Worm (Caenorhabditis elegans) whole organism, mixed stage, embryonic: ENCODE data around the gene ZK228.1.

Source experiments
- blmp-1 ChIP-seq: fragments of 150-350 bp; optimal IDR thresholded peaks from 2 replicates; lab custom pipeline; 2014; ENCODE audit warnings: missing biosample characterization, missing genetic modification characterization
- ceh-83 ChIP-seq: fragments of 200-800 bp; sonication (Bioruptor generic); optimal IDR thresholded peaks from 2 replicates; lab custom pipeline; 2018; ENCODE audit warnings: mild to moderate bottlenecking, missing genetic modification characterization, missing compliant biosample characterization
- elt-1 ChIP-seq: sonication (generic microtip); optimal IDR thresholded peaks from 2 replicates; lab custom pipeline; 2017; ENCODE audit warnings: missing genetic modification characterization, mild to moderate bottlenecking, missing compliant biosample characterization, antibody characterized with exemption, moderate library complexity, borderline replicate concordance; ENCODE audit not compliant: insufficient read depth
- elt-3 ChIP-seq: fragments of 150-350 bp; optimal IDR thresholded peaks from 2 replicates; lab custom pipeline; 2014; ENCODE audit warnings: missing biosample characterization, missing genetic modification characterization
- lin-13 ChIP-seq: fragments of 150-350 bp; optimal IDR thresholded peaks from 2 replicates; lab custom pipeline; 2014; ENCODE audit warnings: missing biosample characterization, missing genetic modification characterization
- nhr-12 ChIP-seq: fragments of 150-350 bp; optimal IDR thresholded peaks from 2 replicates; lab custom pipeline; 2014; ENCODE audit warnings: missing biosample characterization, missing genetic modification characterization
- nhr-28 ChIP-seq: fragments of 150-350 bp; optimal IDR thresholded peaks from 2 replicates; lab custom pipeline; 2014; ENCODE audit warnings: missing biosample characterization, missing genetic modification characterization
- nhr-76 ChIP-seq: sonication (generic microtip); optimal IDR thresholded peaks from 2 replicates; lab custom pipeline; 2017; ENCODE audit warnings: missing biosample characterization, missing genetic modification characterization
- pha-4 ChIP-seq: fragments of 150-350 bp; optimal IDR thresholded peaks from 2 replicates; lab custom pipeline; 2018; ENCODE audit warnings: missing biosample characterization, missing genetic modification reagents, missing genetic modification characterization
- unc-62 ChIP-seq: fragments of 150-350 bp; optimal IDR thresholded peaks from 2 replicates; lab custom pipeline; 2014; ENCODE audit warnings: missing biosample characterization, missing genetic modification reagents, missing genetic modification characterization

- TF ChIP-seq lin-13 (tag; lab: Kevin White, UChicago) (no peak), pha-4 (no peak), blmp-1 (tag; lab: Kevin White, UChicago) (no peak), nhr-28 (tag; lab: Kevin White, UChicago) (no peak), elt-1 (tag; lab: Kevin White, UChicago) (no peak), nhr-76 (tag; lab: Kevin White, UChicago) (no peak), ceh-83 (GFP tag; lab: Kevin White, UChicago) (no peak), elt-3 (no peak), unc-62 (GFP tag; lab: Kevin White, UChicago) (no peak), nhr-12 (tag; lab: Kevin White, UChicago) (no peak)
Observed at ce11 chrV:18487158-18487557, 42.9 kb downstream of the ZK228.1 start, which contains the start of gene Y51A2D.18.
